Worm (Caenorhabditis elegans): ENCODE results near the gene nspb-3.
"Not testable (repeated sequence)": the region's sequence is repeated elsewhere in the genome, so short reads cannot be mapped to it uniquely, and the experiment has no call there.

DNA sequence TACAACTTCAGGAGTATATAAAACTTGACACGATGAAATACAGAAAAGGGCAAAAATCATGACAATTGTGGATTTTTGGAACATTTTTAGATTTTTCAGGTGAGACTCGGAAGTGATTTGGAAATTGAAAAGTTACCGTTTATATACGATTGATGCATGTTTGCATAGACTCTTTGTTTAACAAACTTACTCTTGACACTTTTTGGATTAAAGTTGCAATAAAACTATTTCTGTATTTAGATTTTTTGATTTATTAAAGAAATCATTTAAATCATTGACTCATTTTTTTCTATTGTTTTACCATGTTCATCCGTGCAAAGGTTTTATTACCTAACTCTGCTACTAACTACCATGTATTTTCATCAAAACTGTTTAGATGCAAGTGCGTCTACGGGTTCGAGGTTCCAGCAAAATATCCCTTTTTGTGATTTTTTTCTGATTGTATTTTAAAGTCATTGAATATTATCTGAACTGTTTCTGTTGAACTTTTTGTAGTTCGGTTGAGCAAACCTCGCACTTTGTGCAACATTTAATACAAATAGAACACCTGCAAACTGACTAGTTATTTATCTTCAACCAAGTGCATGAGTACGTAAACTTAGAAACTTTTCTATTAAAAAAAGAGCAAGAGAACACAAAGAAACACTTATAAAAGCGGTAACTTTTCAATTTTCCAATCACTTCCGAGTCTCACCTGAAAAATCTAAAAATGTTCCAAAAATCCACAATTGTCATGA, 3.6 kb downstream of the nspb-3 start, which contains the start of the genes nspb-1 and nspb-2:
- TF ChIP-seq med-1 (GFP tag; optimal IDR thresholded peaks at IDR 0.05; ENCODE audit: insufficient read depth); flt-1 (GFP tag; IDR thresholded peaks at IDR 0.05); ztf-29 (GFP tag; IDR thresholded peaks at IDR 0.05); klf-2 (GFP tag; conservative IDR thresholded peaks at IDR 0.05); T22C8.4 (GFP tag; IDR thresholded peaks at IDR 0.05); ref-1 (GFP tag; conservative IDR thresholded peaks at IDR 0.05); tab-1 (GFP tag; IDR thresholded peaks at IDR 0.05); ztf-23 (GFP tag; IDR thresholded peaks at IDR 0.05): not testable (repeated sequence)

Measured in whole organism, midembryonic.